Fruit fly (Drosophila melanogaster) whole organism, embryonic: ENCODE measurements around the gene MESR6.
A peak's percentile ranks its signal among the peaks of the same experiment; 100 is the strongest.

Experiments
- Atf-2 ChIP-seq: fragments of 200-800 bp; sonication (Bioruptor generic); optimal IDR thresholded peaks from 2 replicates; lab custom pipeline; 2016; ENCODE audit warnings: missing biosample characterization, missing genetic modification characterization
- C15 ChIP-seq: fragments of 200-800 bp; sonication (Bioruptor generic); IDR thresholded peaks from 3 replicates; pipeline ENCODE4 v1.3.6; 2022; ENCODE audit warnings: missing biosample characterization, missing genetic modification characterization
- CG10366 ChIP-seq: fragments of 200-800 bp; sonication (Bioruptor generic); IDR thresholded peaks from 2 replicates; pipeline ENCODE4 v1.3.6; 2022; ENCODE audit warnings: missing biosample characterization, missing genetic modification characterization
- CG11560 ChIP-seq: fragments of 200-800 bp; sonication (Bioruptor generic); IDR thresholded peaks from 3 replicates; pipeline ENCODE4 v1.3.6; 2022; ENCODE audit warnings: missing biosample characterization, missing genetic modification characterization
- CG12104 ChIP-seq: fragments of 200-800 bp; sonication (Bioruptor generic); optimal IDR thresholded peaks from 3 replicates; lab custom pipeline; 2016; ENCODE audit warnings: missing biosample characterization, missing genetic modification characterization
- CG14860 ChIP-seq: fragments of 200-800 bp; sonication (Bioruptor generic); IDR thresholded peaks from 3 replicates; pipeline ENCODE4 v1.3.6; 2022; ENCODE audit warnings: missing biosample characterization, missing genetic modification characterization; ENCODE audit not compliant: partially characterized antibody
- CG16863 ChIP-seq: fragments of 200-800 bp; sonication (Bioruptor generic); optimal IDR thresholded peaks from 3 replicates; lab custom pipeline; 2016; ENCODE audit warnings: missing biosample characterization, missing genetic modification characterization
- CG17328 ChIP-seq: fragments of 200-800 bp; sonication (Bioruptor generic); IDR thresholded peaks from 2 replicates; pipeline ENCODE4 v1.3.6; 2022; ENCODE audit warnings: missing biosample characterization, missing genetic modification characterization
- CG1792 ChIP-seq: fragments of 200-800 bp; sonication (Bioruptor generic); optimal IDR thresholded peaks from 2 replicates; lab custom pipeline; 2016; ENCODE audit warnings: missing biosample characterization, missing genetic modification characterization
- CG18011 ChIP-seq: fragments of 200-800 bp; sonication (Bioruptor generic); optimal IDR thresholded peaks from 2 replicates; lab custom pipeline; 2017; ENCODE audit warnings: missing biosample characterization, missing genetic modification characterization, mild to moderate bottlenecking, moderate library complexity, missing genotype
- CG30431 ChIP-seq: fragments of 200-800 bp; sonication (Bioruptor generic); optimal IDR thresholded peaks from 2 replicates; lab custom pipeline; 2017; ENCODE audit warnings: missing biosample characterization, missing genetic modification characterization
- CG32772 ChIP-seq: fragments of 200-800 bp; sonication (Bioruptor generic); IDR thresholded peaks from 2 replicates; pipeline ENCODE4 v1.3.6; 2022; ENCODE audit warnings: missing biosample characterization, missing genetic modification characterization
- CG3281 ChIP-seq: fragments of 200-800 bp; sonication (Bioruptor generic); optimal IDR thresholded peaks from 3 replicates; lab custom pipeline; 2017; ENCODE audit warnings: missing biosample characterization, mild to moderate bottlenecking, missing genetic modification characterization
- CG3407 ChIP-seq: fragments of 200-800 bp; sonication (Bioruptor generic); optimal IDR thresholded peaks from 2 replicates; lab custom pipeline; 2018; ENCODE audit warnings: missing biosample characterization, mild to moderate bottlenecking, missing genetic modification characterization
- CG34224 ChIP-seq: fragments of 200-800 bp; sonication (Bioruptor generic); IDR thresholded peaks from 3 replicates; pipeline ENCODE4 v1.3.6; 2022; ENCODE audit warnings: missing biosample characterization, missing genetic modification characterization; ENCODE audit not compliant: partially characterized antibody
- CG4424 ChIP-seq: fragments of 200-800 bp; sonication (Bioruptor generic); optimal IDR thresholded peaks from 3 replicates; lab custom pipeline; 2016; ENCODE audit warnings: missing biosample characterization, missing genetic modification characterization
- CG4707 ChIP-seq: fragments of 200-800 bp; sonication (Bioruptor generic); optimal IDR thresholded peaks from 2 replicates; lab custom pipeline; 2018; ENCODE audit warnings: missing biosample characterization, mild to moderate bottlenecking, missing genetic modification characterization, moderate library complexity
- CG6175 ChIP-seq: fragments of 200-800 bp; sonication (Bioruptor generic); IDR thresholded peaks from 3 replicates; pipeline ENCODE4 v1.3.6; 2022; ENCODE audit warnings: missing biosample characterization, missing genetic modification characterization
- CG6765 ChIP-seq: fragments of 200-800 bp; sonication (Bioruptor generic); optimal IDR thresholded peaks from 3 replicates; lab custom pipeline; 2017; ENCODE audit warnings: missing biosample characterization, mild to moderate bottlenecking, missing genetic modification characterization
- CG7987 ChIP-seq: fragments of 200-800 bp; sonication (Bioruptor generic); optimal IDR thresholded peaks from 2 replicates; lab custom pipeline; 2018; ENCODE audit warnings: missing biosample characterization, mild to moderate bottlenecking, missing genetic modification characterization, moderate library complexity
- CG8388 ChIP-seq: fragments of 200-800 bp; sonication (Bioruptor generic); optimal IDR thresholded peaks from 2 replicates; lab custom pipeline; 2019; ENCODE audit warnings: missing biosample characterization, mild to moderate bottlenecking, missing genetic modification characterization, moderate library complexity
- CG8924 ChIP-seq: fragments of 200-800 bp; optimal IDR thresholded peaks from 3 replicates; lab custom pipeline; 2019; ENCODE audit warnings: missing biosample characterization, mild to moderate bottlenecking, missing genetic modification characterization, moderate library complexity
- Deaf1 ChIP-seq: fragments of 200-800 bp; optimal IDR thresholded peaks from 3 replicates; lab custom pipeline; 2019; ENCODE audit warnings: missing biosample characterization, mild to moderate bottlenecking, missing genetic modification characterization, moderate library complexity
- Dip2 ChIP-seq: fragments of 200-800 bp; sonication (Bioruptor generic); IDR thresholded peaks from 2 replicates; pipeline ENCODE4 v1.3.6; 2022; ENCODE audit warnings: missing biosample characterization, missing genetic modification characterization
- Gsc ChIP-seq: fragments of 200-800 bp; sonication (Bioruptor generic); IDR thresholded peaks from 2 replicates; pipeline ENCODE4 v1.3.6; 2022; ENCODE audit warnings: missing biosample characterization, missing genetic modification characterization
- Hand ChIP-seq: fragments of 200-800 bp; sonication (Bioruptor generic); optimal IDR thresholded peaks from 2 replicates; lab custom pipeline; 2017; ENCODE audit warnings: mild to moderate bottlenecking, missing biosample characterization, missing genetic modification reagents, missing genetic modification characterization
- Kr ChIP-seq: fragments of 200-800 bp; sonication (Bioruptor generic); optimal IDR thresholded peaks from 2 replicates; lab custom pipeline; 2017; ENCODE audit warnings: missing biosample characterization, mild to moderate bottlenecking, missing genetic modification characterization
- MESR4 ChIP-seq: fragments of 200-800 bp; sonication (Bioruptor generic); optimal IDR thresholded peaks from 2 replicates; lab custom pipeline; 2018; ENCODE audit warnings: missing biosample characterization, mild to moderate bottlenecking, missing genetic modification characterization, moderate library complexity
- Mad ChIP-seq: fragments of 200-800 bp; sonication (Bioruptor generic); optimal IDR thresholded peaks from 2 replicates; lab custom pipeline; 2016; ENCODE audit warnings: missing biosample characterization, missing genetic modification characterization
- Meics ChIP-seq: fragments of 200-800 bp; sonication (Bioruptor generic); optimal IDR thresholded peaks from 2 replicates; lab custom pipeline; 2017; ENCODE audit warnings: missing biosample characterization, mild to moderate bottlenecking, missing genetic modification characterization
- Nf-YA ChIP-seq: fragments of 200-800 bp; sonication (Bioruptor generic); IDR thresholded peaks from 2 replicates; pipeline ENCODE4 v1.3.6; 2022; ENCODE audit warnings: missing biosample characterization, missing genetic modification characterization
- Nf-YC ChIP-seq: fragments of 200-800 bp; optimal IDR thresholded peaks from 3 replicates; lab custom pipeline; 2019; ENCODE audit warnings: missing biosample characterization, mild to moderate bottlenecking, missing genetic modification characterization, moderate library complexity
- Sox102F ChIP-seq: fragments of 200-800 bp; sonication (Bioruptor generic); optimal IDR thresholded peaks from 2 replicates; lab custom pipeline; 2018; ENCODE audit warnings: missing biosample characterization, mild to moderate bottlenecking, missing genetic modification characterization, moderate library complexity
- Spps ChIP-seq: fragments of 200-800 bp; sonication (Bioruptor generic); optimal IDR thresholded peaks from 2 replicates; lab custom pipeline; 2018; ENCODE audit warnings: missing biosample characterization, mild to moderate bottlenecking, missing genetic modification characterization
- Xrp1 ChIP-seq: fragments of 200-800 bp; sonication (Bioruptor generic); IDR thresholded peaks from 2 replicates; pipeline ENCODE4 v1.3.6; 2022; ENCODE audit warnings: missing biosample characterization, missing genetic modification characterization
- cato ChIP-seq: fragments of 200-800 bp; sonication (Bioruptor generic); optimal IDR thresholded peaks from 2 replicates; lab custom pipeline; 2016; ENCODE audit warnings: missing biosample characterization, missing genetic modification characterization, borderline replicate concordance
- chn ChIP-seq: fragments of 200-800 bp; sonication (Bioruptor generic); optimal IDR thresholded peaks from 2 replicates; lab custom pipeline; 2016; ENCODE audit warnings: missing biosample characterization, missing genetic modification characterization
- dimm ChIP-seq: fragments of 200-800 bp; sonication (Bioruptor generic); IDR thresholded peaks from 2 replicates; pipeline ENCODE4 v1.3.6; 2022; ENCODE audit warnings: missing biosample characterization, missing genetic modification characterization
- esg ChIP-seq: fragments of 200-800 bp; sonication (Bioruptor generic); conservative IDR thresholded peaks from 2 replicates; pipeline ENCODE4 v1.3.6; 2022; ENCODE audit warnings: missing biosample characterization, missing genetic modification characterization
- fru ChIP-seq: fragments of >200 bp; optimal IDR thresholded peaks from 2 replicates; lab custom pipeline; 2017
- gcm ChIP-seq: fragments of 200-800 bp; sonication (Bioruptor generic); optimal IDR thresholded peaks from 2 replicates; lab custom pipeline; 2019; ENCODE audit warnings: missing biosample characterization, mild to moderate bottlenecking, missing genetic modification characterization, moderate library complexity
- inv ChIP-seq: fragments of 200-800 bp; sonication (Bioruptor generic); IDR thresholded peaks from 2 replicates; pipeline ENCODE4 v1.3.6; 2022; ENCODE audit warnings: missing biosample characterization, missing genetic modification characterization; ENCODE audit not compliant: partially characterized antibody
- jumu ChIP-seq: fragments of 200-800 bp; sonication (Bioruptor generic); optimal IDR thresholded peaks from 3 replicates; lab custom pipeline; 2016; ENCODE audit warnings: missing biosample characterization, missing genetic modification characterization
- lola ChIP-seq, 3 experiments: fragments of >200 bp in 2 of 3; fragments of 200-800 bp in 1 of 3; sonication (Bioruptor generic) in 1 of 3; optimal IDR thresholded peaks; 2 replicates each; lab custom pipeline; 2017 to 2019; ENCODE audit warnings: missing biosample characterization in 3 of 3, missing genetic modification characterization in 3 of 3, mild to moderate bottlenecking in 1 of 3, moderate library complexity in 1 of 3
- org-1 ChIP-seq: fragments of 200-800 bp; sonication (Bioruptor generic); optimal IDR thresholded peaks from 2 replicates; lab custom pipeline; 2017; ENCODE audit warnings: missing biosample characterization, missing genetic modification characterization
- pb ChIP-seq: fragments of 200-800 bp; sonication (Bioruptor generic); optimal IDR thresholded peaks from 3 replicates; lab custom pipeline; 2016; ENCODE audit warnings: missing biosample characterization, missing genetic modification characterization
- ssp ChIP-seq: fragments of 200-800 bp; sonication (Bioruptor generic); IDR thresholded peaks from 2 replicates; pipeline ENCODE4 v1.3.6; 2022; ENCODE audit warnings: missing biosample characterization, missing genetic modification characterization
- ttk ChIP-seq: fragments of 200-800 bp; sonication (Bioruptor generic); IDR thresholded peaks from 2 replicates; pipeline ENCODE4 v2.1.2; 2022; ENCODE audit warnings: missing biosample characterization, missing genetic modification characterization
- zen ChIP-seq: fragments of 200-800 bp; sonication (Bioruptor generic); optimal IDR thresholded peaks from 3 replicates; lab custom pipeline; 2018; ENCODE audit warnings: missing biosample characterization, mild to moderate bottlenecking, missing genetic modification characterization, moderate library complexity

The MESR6 gene

DNA sequence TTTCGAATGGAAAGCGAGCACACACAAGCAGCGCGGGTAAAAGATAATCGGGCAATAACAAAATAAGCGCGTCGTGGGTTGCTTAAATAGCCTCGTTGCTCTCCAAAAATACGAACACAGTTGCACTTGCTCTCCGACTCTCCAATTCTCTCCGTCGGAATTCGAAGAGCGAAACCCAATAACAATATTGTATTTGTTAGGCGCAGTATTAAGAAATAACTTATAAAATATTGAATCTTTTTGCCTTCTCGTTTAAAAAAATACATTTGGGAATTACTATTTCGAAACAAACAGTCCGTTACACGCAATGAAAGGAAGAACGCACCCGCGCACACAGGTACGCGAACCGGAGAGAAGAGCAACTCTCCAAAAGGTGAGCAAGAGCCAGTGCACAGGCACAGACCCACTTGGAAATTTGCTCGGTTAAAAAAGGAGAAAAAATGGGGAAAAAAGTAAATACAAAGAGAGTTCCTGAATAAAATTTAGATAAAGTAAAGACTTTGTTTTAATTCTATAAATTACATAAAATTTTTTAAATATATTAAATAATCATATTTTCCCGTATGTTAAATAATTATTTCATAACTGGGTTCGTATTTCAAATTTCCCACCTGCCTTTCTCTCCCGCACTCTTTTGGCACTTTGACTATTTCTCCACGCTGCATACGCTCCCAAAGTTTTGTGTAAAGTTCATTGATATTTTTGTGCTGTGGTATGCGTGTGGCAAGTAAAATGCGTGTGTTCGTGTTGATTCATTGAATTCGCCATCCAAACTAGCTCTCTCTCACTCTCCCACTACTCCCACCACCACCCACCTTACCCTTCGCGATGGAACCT lies 5.9 kb upstream of the MESR6 start, which contains the start of gene Mkp3 (continued):
- no peak for TF ChIP-seq CG16863 (GFP tag; lab: Kevin White, UChicago)
- no peak for TF ChIP-seq Kr (GFP tag; lab: Kevin White, UChicago)
- TF ChIP-seq ttk = peak; percentile 87
- TF ChIP-seq CG8924 (tag; lab: Kevin White, UChicago) = peak; percentile 91
- TF ChIP-seq ssp = peak; percentile 73
- TF ChIP-seq CG10366 (GFP tag; lab: Robert Waterston, UW) = peak; percentile 85
- peak; percentile 42 for TF ChIP-seq zen (tag; lab: Kevin White, UChicago)
- peak; percentile 89 for TF ChIP-seq esg (GFP tag; lab: Robert Waterston, UW)
- no peak for TF ChIP-seq pb
- no peak for TF ChIP-seq inv
- peak; percentile 61; the same call in 1 of the 2 replicates for TF ChIP-seq dimm (GFP tag; lab: Robert Waterston, UW)
- TF ChIP-seq CG34224 = no peak
- no peak for TF ChIP-seq jumu (GFP tag; lab: Kevin White, UChicago)
- TF ChIP-seq CG6765 = peak; percentile 89
- peak; percentile 44 for TF ChIP-seq CG30431 (GFP tag; lab: Kevin White, UChicago)
- peak; percentile 26 for TF ChIP-seq CG7987 (GFP tag; lab: Kevin White, UChicago)
- peak; percentile 87 for TF ChIP-seq Sox102F (GFP tag; lab: Kevin White, UChicago)
- TF ChIP-seq CG32772 (GFP tag; lab: Robert Waterston, UW) = peak; percentile 91
- peak; percentile 77 for TF ChIP-seq CG11560 (tag; lab: Robert Waterston, UW)
- no peak for TF ChIP-seq Atf-2 (GFP tag; lab: Kevin White, UChicago)
- peak; percentile 78 for TF ChIP-seq CG12104 (GFP tag; lab: Kevin White, UChicago)
- no peak for TF ChIP-seq fru (lab: Kevin White, UChicago)
- TF ChIP-seq CG1792 = no peak
- TF ChIP-seq cato = peak; percentile 31
- TF ChIP-seq lola (GFP tag; optimal IDR thresholded peaks at IDR 0.05; lab: Kevin White, UChicago) = peak in 1 of 3 experiments; percentile 77
- TF ChIP-seq Gsc (GFP tag; lab: Robert Waterston, UW) = no peak
- TF ChIP-seq Spps (tag; lab: Kevin White, UChicago) = peak; percentile 48
- peak; percentile 79; the same call in 2 of the 3 replicates for TF ChIP-seq C15 (GFP tag; lab: Robert Waterston, UW)
- peak; percentile 63 for TF ChIP-seq Deaf1
- TF ChIP-seq Nf-YA = peak; percentile 72
- TF ChIP-seq chn (GFP tag; lab: Kevin White, UChicago) = no peak
- TF ChIP-seq CG6175 = peak; percentile 82
- TF ChIP-seq CG4424 (GFP tag; lab: Kevin White, UChicago) = peak; percentile 78
- TF ChIP-seq Xrp1 (GFP tag; lab: Robert Waterston, UW) = peak; percentile 91
- TF ChIP-seq CG14860 (GFP tag; lab: Robert Waterston, UW) = no peak
- peak; percentile 56 for TF ChIP-seq CG4707 (GFP tag; lab: Kevin White, UChicago)
- TF ChIP-seq Meics (GFP tag; lab: Kevin White, UChicago) = peak; percentile 96
- peak; percentile 89 for TF ChIP-seq org-1 (GFP tag; lab: Kevin White, UChicago)
- TF ChIP-seq Hand (GFP tag; lab: Kevin White, UChicago) = peak; percentile 95
- peak; percentile 80 for TF ChIP-seq CG18011
- no peak for TF ChIP-seq Dip2
- peak; percentile 79 for TF ChIP-seq CG3407
- TF ChIP-seq Mad = peak; percentile 59
- no peak for TF ChIP-seq MESR4 (GFP tag; lab: Kevin White, UChicago)
- peak; percentile 90 for TF ChIP-seq gcm
- TF ChIP-seq Nf-YC (tag; lab: Kevin White, UChicago) = peak; percentile 83
- peak; percentile 80 for TF ChIP-seq CG17328 (GFP tag; lab: Robert Waterston, UW)
- TF ChIP-seq CG8388 = peak; percentile 89
- peak; percentile 96 for TF ChIP-seq CG3281 (GFP tag; lab: Kevin White, UChicago)
